Fruit fly (Drosophila melanogaster) whole organism, embryonic: ENCODE measurements around the gene CG15414.

Experiments
- Awh ChIP-seq: fragments of 200-800 bp; sonication (Bioruptor generic); IDR thresholded peaks from 2 replicates; pipeline ENCODE4, ENCODE4 v1.3.6; 2022; ENCODE audit warnings: missing biosample characterization, missing genetic modification characterization
- Bgb ChIP-seq: fragments of 200-800 bp; sonication (Bioruptor generic); IDR thresholded peaks from 2 replicates; pipeline ENCODE4 v1.3.6; 2022; ENCODE audit warnings: missing biosample characterization, missing genetic modification characterization; ENCODE audit not compliant: partially characterized antibody
- CG12236 ChIP-seq: fragments of 200-800 bp; sonication (Bioruptor generic); optimal IDR thresholded peaks from 2 replicates; lab custom pipeline; 2016; ENCODE audit warnings: missing biosample characterization, missing genetic modification characterization
- CG12391 ChIP-seq: fragments of 200-800 bp; sonication (Bioruptor generic); optimal IDR thresholded peaks from 3 replicates; lab custom pipeline; 2018; ENCODE audit warnings: missing biosample characterization, mild to moderate bottlenecking, missing genetic modification characterization, moderate library complexity
- CG13123 ChIP-seq: fragments of 200-800 bp; sonication (Bioruptor generic); optimal IDR thresholded peaks from 2 replicates; lab custom pipeline; 2016; ENCODE audit warnings: missing biosample characterization, missing genetic modification characterization
- CG13287 ChIP-seq: fragments of 200-800 bp; sonication (Bioruptor generic); IDR thresholded peaks from 2 replicates; pipeline ENCODE4 v1.3.6; 2022; ENCODE audit warnings: missing biosample characterization, missing genetic modification characterization; ENCODE audit not compliant: partially characterized antibody
- CG13894 ChIP-seq: fragments of 200-800 bp; sonication (Bioruptor generic); optimal IDR thresholded peaks from 3 replicates; lab custom pipeline; 2018; ENCODE audit warnings: missing biosample characterization, mild to moderate bottlenecking, missing genetic modification characterization, moderate library complexity
- CG17328 ChIP-seq: fragments of 200-800 bp; sonication (Bioruptor generic); IDR thresholded peaks from 2 replicates; pipeline ENCODE4 v1.3.6; 2022; ENCODE audit warnings: missing biosample characterization, missing genetic modification characterization
- CG2889 ChIP-seq: fragments of 200-800 bp; sonication (Bioruptor generic); IDR thresholded peaks from 3 replicates; pipeline ENCODE4 v1.3.6; 2022; ENCODE audit warnings: missing biosample characterization, missing genetic modification characterization
- CG30020 ChIP-seq: fragments of 200-800 bp; optimal IDR thresholded peaks from 2 replicates; lab custom pipeline; 2019; ENCODE audit warnings: missing biosample characterization, mild to moderate bottlenecking, missing genetic modification characterization, moderate library complexity
- CG30403 ChIP-seq: fragments of 200-800 bp; sonication (Bioruptor generic); optimal IDR thresholded peaks from 3 replicates; lab custom pipeline; 2016; ENCODE audit warnings: missing biosample characterization, missing genetic modification characterization
- CG32772 ChIP-seq: fragments of 200-800 bp; sonication (Bioruptor generic); IDR thresholded peaks from 2 replicates; pipeline ENCODE4 v1.3.6; 2022; ENCODE audit warnings: missing biosample characterization, missing genetic modification characterization
- CG34224 ChIP-seq: fragments of 200-800 bp; sonication (Bioruptor generic); IDR thresholded peaks from 3 replicates; pipeline ENCODE4 v1.3.6; 2022; ENCODE audit warnings: missing biosample characterization, missing genetic modification characterization; ENCODE audit not compliant: partially characterized antibody
- CG3995 ChIP-seq: fragments of 200-800 bp; sonication (Bioruptor generic); optimal IDR thresholded peaks from 3 replicates; lab custom pipeline; 2016; ENCODE audit warnings: missing biosample characterization, missing genetic modification characterization
- CG4360 ChIP-seq: fragments of 200-800 bp; sonication (Bioruptor generic); IDR thresholded peaks from 2 replicates; pipeline ENCODE4 v1.3.6; 2022; ENCODE audit warnings: missing biosample characterization, missing genetic modification characterization
- CG5245 ChIP-seq: fragments of 200-800 bp; sonication (Bioruptor generic); optimal IDR thresholded peaks from 3 replicates; lab custom pipeline; 2016; ENCODE audit warnings: missing biosample characterization, missing genetic modification characterization
- CG7271 ChIP-seq: fragments of 200-800 bp; sonication (Bioruptor generic); optimal IDR thresholded peaks from 2 replicates; lab custom pipeline; 2018; ENCODE audit warnings: missing biosample characterization, mild to moderate bottlenecking, missing genetic modification characterization, moderate library complexity
- CG7963 ChIP-seq: fragments of 200-800 bp; sonication (Bioruptor generic); IDR thresholded peaks from 3 replicates; pipeline ENCODE4 v1.3.6; 2022; ENCODE audit warnings: missing biosample characterization, missing genetic modification characterization; ENCODE audit not compliant: partially characterized antibody
- CG8944 ChIP-seq: fragments of 200-800 bp; sonication (Bioruptor generic); optimal IDR thresholded peaks from 3 replicates; lab custom pipeline; 2016; ENCODE audit warnings: missing biosample characterization, missing genetic modification characterization
- CG9797 ChIP-seq: fragments of 200-800 bp; sonication (Bioruptor generic); optimal IDR thresholded peaks from 3 replicates; lab custom pipeline; 2018; ENCODE audit warnings: missing biosample characterization, mild to moderate bottlenecking, missing genetic modification characterization
- CoRest ChIP-seq: fragments of 200-800 bp; sonication (Bioruptor generic); optimal IDR thresholded peaks from 3 replicates; lab custom pipeline; 2018; ENCODE audit warnings: missing biosample characterization, mild to moderate bottlenecking, missing genetic modification characterization, moderate library complexity
- Dp ChIP-seq: fragments of 200-800 bp; sonication (Bioruptor generic); optimal IDR thresholded peaks from 2 replicates; lab custom pipeline; 2018; ENCODE audit warnings: missing biosample characterization, mild to moderate bottlenecking, missing genetic modification characterization, moderate library complexity
- E2f2 ChIP-seq: fragments of 200-800 bp; sonication (Bioruptor generic); IDR thresholded peaks from 2 replicates; pipeline ENCODE4 v1.3.6; 2022; ENCODE audit warnings: missing biosample characterization, missing genetic modification characterization
- ERR ChIP-seq: fragments of 200-800 bp; sonication (Bioruptor generic); optimal IDR thresholded peaks from 2 replicates; lab custom pipeline; 2016; ENCODE audit warnings: missing biosample characterization, missing genetic modification characterization
- HLH4C ChIP-seq: fragments of 200-800 bp; sonication (Bioruptor generic); IDR thresholded peaks from 3 replicates; pipeline ENCODE4 v1.3.6; 2022; ENCODE audit warnings: missing biosample characterization, missing genetic modification characterization; ENCODE audit not compliant: partially characterized antibody
- Hr39 ChIP-seq: fragments of >200 bp; optimal IDR thresholded peaks from 2 replicates; lab custom pipeline; 2017
- Sin3A ChIP-seq: fragments of >200 bp; optimal IDR thresholded peaks from 2 replicates; lab custom pipeline; 2018
- Sry-δ ChIP-seq: fragments of 200-800 bp; sonication (Bioruptor generic); optimal IDR thresholded peaks from 2 replicates; lab custom pipeline; 2016; ENCODE audit warnings: missing biosample characterization, missing genetic modification characterization
- ato ChIP-seq: fragments of 200-800 bp; sonication (Bioruptor generic); IDR thresholded peaks from 2 replicates; pipeline ENCODE4 v1.3.6; 2022; ENCODE audit warnings: missing biosample characterization, missing genetic modification characterization; ENCODE audit not compliant: partially characterized antibody
- bcd ChIP-seq: fragments of 200-800 bp; sonication (Bioruptor generic); optimal IDR thresholded peaks from 2 replicates; lab custom pipeline; 2017; ENCODE audit warnings: missing biosample characterization, mild to moderate bottlenecking, missing genetic modification characterization
- bigmax ChIP-seq: fragments of 200-800 bp; sonication (Bioruptor generic); optimal IDR thresholded peaks from 2 replicates; lab custom pipeline; 2018; ENCODE audit warnings: missing biosample characterization, mild to moderate bottlenecking, missing genetic modification characterization
- corto ChIP-seq: fragments of 200-800 bp; sonication (Bioruptor generic); optimal IDR thresholded peaks from 2 replicates; lab custom pipeline; 2016; ENCODE audit warnings: missing biosample characterization, mild to moderate bottlenecking, missing genetic modification characterization, moderate library complexity
- eve ChIP-seq, 2 experiments: fragments of >200 bp; optimal IDR thresholded peaks; 2 replicates each; lab custom pipeline; 2017; ENCODE audit warnings: missing biosample characterization in 2 of 2, missing genetic modification characterization in 2 of 2
- hb ChIP-seq: fragments of 200-800 bp; sonication (Bioruptor generic); IDR thresholded peaks from 3 replicates; pipeline ENCODE4 v1.3.6; 2022; ENCODE audit warnings: missing biosample characterization, missing genetic modification characterization; ENCODE audit not compliant: partially characterized antibody
- hbn ChIP-seq: fragments of 200-800 bp; sonication (Bioruptor generic); IDR thresholded peaks from 2 replicates; pipeline ENCODE4 v1.3.6; 2022; ENCODE audit warnings: missing biosample characterization, missing genetic modification characterization; ENCODE audit not compliant: partially characterized antibody
- inv ChIP-seq: fragments of 200-800 bp; sonication (Bioruptor generic); IDR thresholded peaks from 2 replicates; pipeline ENCODE4 v1.3.6; 2022; ENCODE audit warnings: missing biosample characterization, missing genetic modification characterization; ENCODE audit not compliant: partially characterized antibody
- knrl ChIP-seq: fragments of 200-800 bp; sonication (Bioruptor generic); IDR thresholded peaks from 3 replicates; pipeline ENCODE4 v1.3.6; 2022; ENCODE audit warnings: missing biosample characterization, missing genetic modification characterization; ENCODE audit not compliant: partially characterized antibody
- lola ChIP-seq, 3 experiments: fragments of >200 bp in 2 of 3; fragments of 200-800 bp in 1 of 3; sonication (Bioruptor generic) in 1 of 3; optimal IDR thresholded peaks; 2 replicates each; lab custom pipeline; 2017 to 2019; ENCODE audit warnings: missing biosample characterization in 3 of 3, missing genetic modification characterization in 3 of 3, mild to moderate bottlenecking in 1 of 3, moderate library complexity in 1 of 3
- nmo ChIP-seq: fragments of 200-800 bp; sonication (Bioruptor generic); optimal IDR thresholded peaks from 2 replicates; lab custom pipeline; 2018; ENCODE audit warnings: missing biosample characterization, mild to moderate bottlenecking, missing genetic modification characterization, moderate library complexity
- p53 ChIP-seq: fragments of 200-800 bp; sonication (Bioruptor generic); optimal IDR thresholded peaks from 2 replicates; lab custom pipeline; 2016; ENCODE audit warnings: missing biosample characterization, missing genetic modification characterization
- pb ChIP-seq: fragments of 200-800 bp; sonication (Bioruptor generic); optimal IDR thresholded peaks from 3 replicates; lab custom pipeline; 2016; ENCODE audit warnings: missing biosample characterization, missing genetic modification characterization
- sd ChIP-seq: fragments of 200-800 bp; sonication (Bioruptor generic); optimal IDR thresholded peaks from 3 replicates; lab custom pipeline; 2018; ENCODE audit warnings: missing biosample characterization, mild to moderate bottlenecking, missing genetic modification characterization, moderate library complexity
- ssp ChIP-seq: fragments of 200-800 bp; sonication (Bioruptor generic); IDR thresholded peaks from 2 replicates; pipeline ENCODE4 v1.3.6; 2022; ENCODE audit warnings: missing biosample characterization, missing genetic modification characterization
- stwl ChIP-seq: fragments of 200-800 bp; sonication (Bioruptor generic); optimal IDR thresholded peaks from 3 replicates; lab custom pipeline; 2018; ENCODE audit warnings: missing biosample characterization, mild to moderate bottlenecking, missing genetic modification characterization, moderate library complexity
- tin ChIP-seq: fragments of 200-800 bp; sonication (Bioruptor generic); optimal IDR thresholded peaks from 3 replicates; lab custom pipeline; 2016; ENCODE audit warnings: missing biosample characterization, missing genetic modification characterization
- trem ChIP-seq: fragments of 200-800 bp; optimal IDR thresholded peaks from 3 replicates; lab custom pipeline; 2019; ENCODE audit warnings: missing biosample characterization, mild to moderate bottlenecking, missing genetic modification characterization, moderate library complexity
- twi ChIP-seq: fragments of 200-800 bp; optimal IDR thresholded peaks from 2 replicates; lab custom pipeline; 2019; ENCODE audit warnings: missing biosample characterization, mild to moderate bottlenecking, missing genetic modification characterization, moderate library complexity
- wdn ChIP-seq: fragments of 200-800 bp; sonication (Bioruptor generic); IDR thresholded peaks from 2 replicates; pipeline ENCODE4 v1.3.6; 2022; ENCODE audit warnings: missing biosample characterization, missing genetic modification characterization
- zen ChIP-seq: fragments of 200-800 bp; sonication (Bioruptor generic); optimal IDR thresholded peaks from 3 replicates; lab custom pipeline; 2018; ENCODE audit warnings: missing biosample characterization, mild to moderate bottlenecking, missing genetic modification characterization, moderate library complexity
- zen2 ChIP-seq: fragments of 200-800 bp; sonication (Bioruptor generic); IDR thresholded peaks from 3 replicates; pipeline ENCODE4 v1.3.6; 2022; ENCODE audit warnings: missing biosample characterization, missing genetic modification characterization; ENCODE audit not compliant: partially characterized antibody

CG15414 gene

DNA sequence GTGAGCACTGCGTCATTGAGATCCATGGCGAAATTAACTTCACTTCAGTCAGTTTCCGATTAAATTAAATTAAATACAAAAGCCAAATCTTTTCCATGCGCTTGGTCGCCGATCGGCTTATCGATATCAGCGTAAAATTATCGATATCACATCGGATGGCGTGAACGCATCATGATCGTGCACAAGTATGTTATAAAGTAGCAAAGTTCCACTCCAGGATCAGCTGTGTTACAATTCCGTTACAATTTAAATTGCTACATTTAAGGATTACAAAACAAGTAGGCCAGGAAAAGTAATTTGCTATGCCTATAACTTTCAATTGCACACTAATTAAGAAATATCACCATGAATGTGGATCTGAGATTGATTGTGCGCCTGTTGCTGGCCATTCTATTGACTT, 21.0 kb downstream of the CG15414 start, which contains the start of the genes Pif1 and CG31776:
Gene Pif1, minus strand, starts transcription at position 136 of the 400 bp plus-strand sequence.
Gene CG31776, plus strand, starts transcription at position 314 of the 400 bp plus-strand sequence.
- TF ChIP-seq Bgb (GFP tag; lab: Robert Waterston, UW) = peak; percentile 92
- TF ChIP-seq pb (GFP tag; lab: Kevin White, UChicago) = no peak
- no peak for TF ChIP-seq bigmax (GFP tag; lab: Kevin White, UChicago)
- peak; percentile 76 for TF ChIP-seq stwl
- TF ChIP-seq CG12236 = no peak
- no peak for TF ChIP-seq CoRest (tag; lab: Kevin White, UChicago)
- TF ChIP-seq HLH4C (GFP tag; lab: Robert Waterston, UW) = peak; percentile 90
- TF ChIP-seq inv = peak; percentile 68
- peak; percentile 66 for TF ChIP-seq knrl
- no peak for TF ChIP-seq CG5245 (GFP tag; lab: Kevin White, UChicago)
- TF ChIP-seq CG4360 (GFP tag; lab: Robert Waterston, UW) = no peak
- TF ChIP-seq corto = no peak
- no peak for TF ChIP-seq CG13123 (GFP tag; lab: Kevin White, UChicago)
- TF ChIP-seq nmo (GFP tag; lab: Kevin White, UChicago) = peak; percentile 29
- peak; percentile 65 for TF ChIP-seq CG9797 (GFP tag; lab: Kevin White, UChicago)
- peak; percentile 9 for TF ChIP-seq p53 (GFP tag; lab: Kevin White, UChicago)
- no peak for TF ChIP-seq CG13894
- peak; percentile 83 for TF ChIP-seq trem (tag; lab: Kevin White, UChicago)
- TF ChIP-seq CG7271 = no peak
- no peak for TF ChIP-seq CG12391
- peak; percentile 78 for TF ChIP-seq CG3995 (GFP tag; lab: Kevin White, UChicago)
- no peak for TF ChIP-seq CG17328 (GFP tag; lab: Robert Waterston, UW)
- TF ChIP-seq zen2 (GFP tag; lab: Robert Waterston, UW) = peak; percentile 92
- TF ChIP-seq twi (tag; lab: Kevin White, UChicago) = no peak
- TF ChIP-seq ato (GFP tag; lab: Robert Waterston, UW) = peak; percentile 79; the same call in 1 of the 2 replicates
- peak; percentile 75; the same call in 2 of the 3 replicates for TF ChIP-seq hb
- no peak for TF ChIP-seq tin
- peak; percentile 79 for TF ChIP-seq Sry-δ (GFP tag; lab: Kevin White, UChicago)
- no peak for TF ChIP-seq CG32772 (GFP tag; lab: Robert Waterston, UW)
- peak; percentile 78 for TF ChIP-seq hbn (GFP tag; lab: Robert Waterston, UW)
- peak; percentile 37 for TF ChIP-seq zen (tag; lab: Kevin White, UChicago)
- no peak for TF ChIP-seq CG2889 (GFP tag; lab: Robert Waterston, UW)
- no peak for TF ChIP-seq CG8944 (GFP tag; lab: Kevin White, UChicago)
- TF ChIP-seq lola (GFP tag; optimal IDR thresholded peaks at IDR 0.05; lab: Kevin White, UChicago) = no peak
- TF ChIP-seq ERR (GFP tag; lab: Kevin White, UChicago) = no peak
- peak; percentile 49 for TF ChIP-seq Sin3A (lab: Kevin White, UChicago)
- TF ChIP-seq Awh (GFP tag; lab: Robert Waterston, UW) = no peak
- peak; percentile 24 for TF ChIP-seq CG30020 (tag; lab: Kevin White, UChicago)
- TF ChIP-seq bcd (GFP tag; lab: Kevin White, UChicago) = peak; percentile 1
- no peak for TF ChIP-seq eve (GFP tag; optimal IDR thresholded peaks at IDR 0.05; lab: Kevin White, UChicago)
- TF ChIP-seq E2f2 (GFP tag; lab: Robert Waterston, UW) = peak; percentile 37; the same call in 1 of the 2 replicates
- TF ChIP-seq wdn (GFP tag; lab: Robert Waterston, UW) = no peak
- TF ChIP-seq CG7963 = peak; percentile 66; the same call in 2 of the 3 replicates
- TF ChIP-seq CG30403 (GFP tag; lab: Kevin White, UChicago) = no peak
- peak; percentile 82 for TF ChIP-seq CG13287 (GFP tag; lab: Robert Waterston, UW)
- peak; percentile 69 for TF ChIP-seq ssp (GFP tag; lab: Robert Waterston, UW)
- peak; percentile 47 for TF ChIP-seq Dp
- peak; percentile 95 for TF ChIP-seq CG34224
- TF ChIP-seq Hr39 = no peak
- peak; percentile 23 for TF ChIP-seq sd (tag; lab: Kevin White, UChicago)
